Fruit fly (Drosophila melanogaster): ENCODE measurements around the gene NijA.

The NijA gene

DNA sequence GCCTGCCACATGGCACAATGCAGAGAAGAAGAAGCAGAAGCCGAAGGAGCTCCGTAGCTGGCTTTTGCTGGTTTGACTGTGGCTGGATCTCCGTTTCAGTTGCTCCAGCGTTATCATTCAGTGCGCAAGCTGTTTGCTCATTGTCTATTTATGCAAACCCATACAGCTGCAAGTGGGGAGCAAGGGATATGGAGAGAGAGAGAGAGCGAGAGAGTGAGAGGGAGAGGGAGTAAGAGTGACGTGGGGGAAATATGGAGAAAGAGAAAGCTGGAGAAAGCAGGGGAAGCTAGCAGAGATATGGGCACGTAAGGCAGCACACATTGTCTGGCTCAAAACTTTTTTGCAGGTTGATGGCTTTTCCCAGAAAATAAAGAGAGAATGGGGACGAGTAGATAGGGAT lies 25.9 kb upstream of the NijA start:
- TF ChIP-seq acj6 (GFP tag; optimal IDR thresholded peaks at IDR 0.05) (no peak), Met (GFP tag; optimal IDR thresholded peaks at IDR 0.05) (no peak), esn (GFP tag; optimal IDR thresholded peaks at IDR 0.05) (no peak), CG10631 (GFP tag; optimal IDR thresholded peaks at IDR 0.05) (no peak), OdsH (GFP tag; optimal IDR thresholded peaks at IDR 0.05) (no peak), CG11294 (GFP tag; IDR thresholded peaks at IDR 0.05) (no peak), Sox15 (GFP tag; optimal IDR thresholded peaks at IDR 0.05) (no peak), CG8319 (GFP tag; optimal IDR thresholded peaks at IDR 0.05) (no peak), pdm3 (GFP tag; optimal IDR thresholded peaks at IDR 0.05) (no peak), fd85E (GFP tag; optimal IDR thresholded peaks at IDR 0.05) (no peak), salr (GFP tag; optimal IDR thresholded peaks at IDR 0.05) (no peak), Hr38 (GFP tag; optimal IDR thresholded peaks at IDR 0.05) (no peak), vri (GFP tag; optimal IDR thresholded peaks at IDR 0.05) (no peak), Ets21C (GFP tag; optimal IDR thresholded peaks at IDR 0.05) (no peak)

- peak in 1 of 2 experiments; percentile 8 for TF ChIP-seq ss (GFP tag; optimal IDR thresholded peaks at IDR 0.05)
- no peak for TF ChIP-seq lz (GFP tag; optimal IDR thresholded peaks at IDR 0.05)
- TF ChIP-seq Sox102F (GFP tag; optimal IDR thresholded peaks at IDR 0.05) = no peak
- peak; percentile 51 for TF ChIP-seq CG6808 (GFP tag; optimal IDR thresholded peaks at IDR 0.05)
- TF ChIP-seq Eip78C (GFP tag) = no peak
- TF ChIP-seq CG3919 (GFP tag; optimal IDR thresholded peaks at IDR 0.05) = peak; percentile 34
- peak; percentile 3 for TF ChIP-seq esn (GFP tag; optimal IDR thresholded peaks at IDR 0.05)
- TF ChIP-seq CG4318 (GFP tag; optimal IDR thresholded peaks at IDR 0.05) = no peak
- TF ChIP-seq dsx (GFP tag; optimal IDR thresholded peaks at IDR 0.05; ENCODE audit: poor library complexity, severe bottlenecking) = peak; percentile 32
- peak; percentile 35 for TF ChIP-seq Ets96B (tag; optimal IDR thresholded peaks at IDR 0.05)
- no peak for TF ChIP-seq Hr38 (GFP tag; optimal IDR thresholded peaks at IDR 0.05)
- peak; percentile 24 for TF ChIP-seq CG10631 (GFP tag; optimal IDR thresholded peaks at IDR 0.05)
- no peak for TF ChIP-seq Blimp-1 (GFP tag; optimal IDR thresholded peaks at IDR 0.05)
Observed at dm6 chr3L:10719771-10720170, 23.1 kb upstream of the NijA start.

DNA sequence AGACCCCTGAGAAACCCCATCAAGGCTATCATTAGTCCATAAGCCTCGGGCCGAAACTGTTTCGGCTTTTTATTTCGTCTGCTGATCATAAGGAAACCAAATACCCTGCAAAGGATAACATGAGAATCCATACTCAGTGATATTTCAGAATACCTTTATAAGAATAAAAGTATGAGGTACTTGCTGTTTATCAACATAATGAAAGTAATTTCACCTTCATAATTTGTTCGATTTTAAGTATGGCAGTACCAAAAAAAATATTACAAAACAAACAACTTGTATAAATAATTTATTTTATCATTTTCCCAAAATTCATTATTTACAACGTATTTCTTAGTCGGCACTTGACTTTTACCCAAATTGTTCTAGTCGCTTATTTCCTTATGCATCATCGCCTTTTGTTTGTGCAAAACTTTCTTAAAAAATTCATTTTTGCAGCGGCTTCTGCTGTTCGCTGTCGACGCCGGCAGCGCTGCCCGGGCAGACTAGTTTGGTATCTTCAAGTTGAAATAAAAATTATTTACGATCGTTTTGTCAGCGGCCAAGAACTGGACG lies 19.7 kb upstream of the NijA start:
- TF ChIP-seq topi (GFP tag; optimal IDR thresholded peaks at IDR 0.05) (peak; percentile 31), dac (GFP tag; optimal IDR thresholded peaks at IDR 0.05) (no peak), fd85E (GFP tag; optimal IDR thresholded peaks at IDR 0.05) (no peak), CG15336 (GFP tag; IDR thresholded peaks at IDR 0.05) (no peak), Sox102F (GFP tag; optimal IDR thresholded peaks at IDR 0.05) (peak; percentile 17), CG31627 (GFP tag; optimal IDR thresholded peaks at IDR 0.05) (peak; percentile 4), Hr39 (GFP tag; optimal IDR thresholded peaks at IDR 0.05) (no peak), eg (GFP tag; IDR thresholded peaks at IDR 0.05) (no peak), CG8632 (GFP tag; optimal IDR thresholded peaks at IDR 0.05) (no peak), ss (GFP tag; optimal IDR thresholded peaks at IDR 0.05) (no peak), esn (GFP tag; optimal IDR thresholded peaks at IDR 0.05) (peak; percentile 40), fkh (GFP tag; optimal IDR thresholded peaks at IDR 0.05) (no peak), CG6808 (GFP tag; optimal IDR thresholded peaks at IDR 0.05) (peak; percentile 29), CG32006 (GFP tag; optimal IDR thresholded peaks at IDR 0.05) (peak; percentile 43), Hr4 (GFP tag; optimal IDR thresholded peaks at IDR 0.05) (no peak), Sox14 (GFP tag; optimal IDR thresholded peaks at IDR 0.05) (peak; percentile 46), CG34406 (GFP tag; optimal IDR thresholded peaks at IDR 0.05) (no peak), Ets96B (tag; optimal IDR thresholded peaks at IDR 0.05) (peak; percentile 56), Eip78C (GFP tag) (peak; percentile 87), svp (GFP tag) (peak; percentile 63), vri (GFP tag; optimal IDR thresholded peaks at IDR 0.05) (no peak), lz (GFP tag; optimal IDR thresholded peaks at IDR 0.05) (no peak), cyc (GFP tag; optimal IDR thresholded peaks at IDR 0.05) (no peak), Eip75B (GFP tag; optimal IDR thresholded peaks at IDR 0.05) (peak; percentile 3), Met (GFP tag; optimal IDR thresholded peaks at IDR 0.05) (peak; percentile 47), Hr38 (GFP tag; optimal IDR thresholded peaks at IDR 0.05) (no peak), fd59A (GFP tag; optimal IDR thresholded peaks at IDR 0.05) (no peak), CG6276 (GFP tag; optimal IDR thresholded peaks at IDR 0.05) (no peak), net (GFP tag; optimal IDR thresholded peaks at IDR 0.05) (no peak), CG4318 (GFP tag; optimal IDR thresholded peaks at IDR 0.05) (no peak), OdsH (GFP tag; optimal IDR thresholded peaks at IDR 0.05) (peak; percentile 28), dsx (GFP tag; optimal IDR thresholded peaks at IDR 0.05; ENCODE audit: poor library complexity, severe bottlenecking) (peak; percentile 11), CG10669 (GFP tag; optimal IDR thresholded peaks at IDR 0.05) (peak; percentile 30), CG6854 (GFP tag; optimal IDR thresholded peaks at IDR 0.05) (no peak), CG6792 (GFP tag; optimal IDR thresholded peaks at IDR 0.05) (no peak), Eip93F (GFP tag; optimal IDR thresholded peaks at IDR 0.05) (no peak), CG11294 (GFP tag; IDR thresholded peaks at IDR 0.05) (no peak)
